Worm (Caenorhabditis elegans) whole organism, mixed stage, embryonic: ENCODE results near the gene hex-3.

Source experiments
- ceh-39 ChIP-seq: fragments of 150-350 bp; optimal IDR thresholded peaks from 2 replicates; lab custom pipeline; 2014; ENCODE audit warnings: missing biosample characterization, missing genetic modification characterization
- elt-1 ChIP-seq: sonication (generic microtip); optimal IDR thresholded peaks from 2 replicates; lab custom pipeline; 2017; ENCODE audit warnings: missing genetic modification characterization, mild to moderate bottlenecking, missing compliant biosample characterization, antibody characterized with exemption, moderate library complexity, borderline replicate concordance; ENCODE audit not compliant: insufficient read depth
- elt-3 ChIP-seq: fragments of 150-350 bp; optimal IDR thresholded peaks from 2 replicates; lab custom pipeline; 2014; ENCODE audit warnings: missing biosample characterization, missing genetic modification characterization
- lin-32 ChIP-seq: fragments of 200-800 bp; sonication (Bioruptor generic); optimal IDR thresholded peaks from 2 replicates; lab custom pipeline; 2018; ENCODE audit warnings: mild to moderate bottlenecking, missing genetic modification characterization, missing compliant biosample characterization
- nhr-28 ChIP-seq: fragments of 150-350 bp; optimal IDR thresholded peaks from 2 replicates; lab custom pipeline; 2014; ENCODE audit warnings: missing biosample characterization, missing genetic modification characterization
- unc-120 ChIP-seq: sonication (generic microtip); optimal IDR thresholded peaks from 2 replicates; lab custom pipeline; 2017; ENCODE audit warnings: missing genetic modification characterization, missing compliant biosample characterization; ENCODE audit not compliant: poor library complexity, severe bottlenecking
- unc-39 ChIP-seq: fragments of 150-350 bp; optimal IDR thresholded peaks from 2 replicates; lab custom pipeline; 2014; ENCODE audit warnings: missing biosample characterization, missing genetic modification characterization

- TF ChIP-seq elt-3 (tag; lab: Kevin White, UChicago) (no peak), lin-32 (no peak), ceh-39 (tag; lab: Kevin White, UChicago) (no peak), nhr-28 (tag; lab: Kevin White, UChicago) (no peak), unc-39 (tag; lab: Kevin White, UChicago) (no peak), unc-120 (tag; lab: Kevin White, UChicago) (no peak), elt-1 (no peak)
Observed at ce11 chrIII:10808802-10809201, 40.2 kb upstream of the hex-3 start.
